Fruit fly (Drosophila melanogaster) whole organism, pupa: ENCODE data around the gene IA-2.

Source experiments
- CG10348 ChIP-seq: fragments of 200-800 bp; sonication (Bioruptor generic); IDR thresholded peaks from 2 replicates; pipeline ENCODE4 v1.3.6; 2022; ENCODE audit warnings: missing biosample characterization, missing genetic modification characterization
- CG12605 ChIP-seq: fragments of 200-800 bp; sonication (Bioruptor generic); IDR thresholded peaks from 2 replicates; pipeline ENCODE4 v1.3.6; 2022; ENCODE audit warnings: missing biosample characterization, missing genetic modification characterization
- CG13204 ChIP-seq: fragments of 200-800 bp; sonication (Bioruptor generic); optimal IDR thresholded peaks from 2 replicates; lab custom pipeline; 2018; ENCODE audit warnings: missing biosample characterization, mild to moderate bottlenecking, missing genetic modification characterization, moderate library complexity
- CG14655 ChIP-seq: fragments of 200-800 bp; sonication (Bioruptor generic); optimal IDR thresholded peaks from 3 replicates; lab custom pipeline; 2017; ENCODE audit warnings: mild to moderate bottlenecking, missing biosample characterization, missing genetic modification reagents, missing genetic modification characterization
- CG15710 ChIP-seq: fragments of 200-800 bp; sonication (Bioruptor generic); optimal IDR thresholded peaks from 2 replicates; lab custom pipeline; 2018; ENCODE audit warnings: missing biosample characterization, mild to moderate bottlenecking, missing genetic modification characterization, moderate library complexity
- CG17806 ChIP-seq: fragments of 200-800 bp; sonication (Bioruptor generic); optimal IDR thresholded peaks from 2 replicates; lab custom pipeline; 2018; ENCODE audit warnings: missing biosample characterization, mild to moderate bottlenecking, missing genetic modification characterization, moderate library complexity
- CG32121 ChIP-seq: fragments of 200-800 bp; sonication (Bioruptor generic); IDR thresholded peaks from 2 replicates; pipeline ENCODE4 v1.3.6; 2022; ENCODE audit warnings: missing biosample characterization, missing genetic modification characterization
- CG34367 ChIP-seq: fragments of 200-800 bp; sonication (Bioruptor generic); optimal IDR thresholded peaks from 2 replicates; lab custom pipeline; 2018; ENCODE audit warnings: missing biosample characterization, mild to moderate bottlenecking, missing genetic modification characterization
- CG4496 ChIP-seq: fragments of 200-800 bp; sonication (Bioruptor generic); IDR thresholded peaks from 3 replicates; pipeline ENCODE4 v1.3.6; 2022; ENCODE audit warnings: missing biosample characterization, missing genetic modification characterization
- CG8159 ChIP-seq: fragments of 200-800 bp; sonication (Bioruptor generic); optimal IDR thresholded peaks from 3 replicates; lab custom pipeline; 2018; ENCODE audit warnings: missing biosample characterization, mild to moderate bottlenecking, missing genetic modification characterization, moderate library complexity
- CG8301 ChIP-seq: fragments of 200-800 bp; sonication (Bioruptor generic); optimal IDR thresholded peaks from 2 replicates; lab custom pipeline; 2018; ENCODE audit warnings: missing biosample characterization, mild to moderate bottlenecking, missing genetic modification characterization
- CG9948 ChIP-seq: fragments of 200-800 bp; sonication (Bioruptor generic); optimal IDR thresholded peaks from 2 replicates; lab custom pipeline; 2018; ENCODE audit warnings: missing biosample characterization, mild to moderate bottlenecking, missing genetic modification characterization, moderate library complexity
- D1 ChIP-seq: fragments of 200-800 bp; sonication (Bioruptor generic); optimal IDR thresholded peaks from 2 replicates; lab custom pipeline; 2018; ENCODE audit warnings: missing biosample characterization, mild to moderate bottlenecking, missing genetic modification characterization, moderate library complexity
- EcR ChIP-seq: fragments of 200-800 bp; sonication (Bioruptor generic); optimal IDR thresholded peaks from 3 replicates; lab custom pipeline; 2019; ENCODE audit warnings: missing biosample characterization, missing genetic modification characterization, mild to moderate bottlenecking, moderate library complexity, missing genetic modification reagents
- Ets98B ChIP-seq: fragments of 200-800 bp; sonication (Bioruptor generic); IDR thresholded peaks from 2 replicates; pipeline ENCODE4 v1.3.6; 2022; ENCODE audit warnings: missing biosample characterization, missing genetic modification characterization
- Pif1A ChIP-seq: fragments of 200-800 bp; sonication (Bioruptor generic); optimal IDR thresholded peaks from 3 replicates; lab custom pipeline; 2016; ENCODE audit warnings: missing biosample characterization, missing genetic modification characterization
- Pif1B ChIP-seq: fragments of 200-800 bp; sonication (Bioruptor generic); optimal IDR thresholded peaks from 3 replicates; lab custom pipeline; 2016; ENCODE audit warnings: missing biosample characterization, missing genetic modification characterization
- Snoo ChIP-seq: fragments of 200-800 bp; sonication (Bioruptor generic); optimal IDR thresholded peaks from 3 replicates; lab custom pipeline; 2017; ENCODE audit warnings: missing biosample characterization, mild to moderate bottlenecking, missing genetic modification characterization, inconsistent platforms
- fd96Ca ChIP-seq: fragments of 200-800 bp; sonication (Bioruptor generic); IDR thresholded peaks from 3 replicates; pipeline ENCODE4 v1.3.6; 2022; ENCODE audit warnings: missing biosample characterization, missing genetic modification characterization
- gl ChIP-seq: fragments of 200-800 bp; sonication (Bioruptor generic); optimal IDR thresholded peaks from 2 replicates; lab custom pipeline; 2018; ENCODE audit warnings: missing biosample characterization, mild to moderate bottlenecking, missing genetic modification characterization
- rn ChIP-seq: fragments of 200-800 bp; sonication (Bioruptor generic); IDR thresholded peaks from 2 replicates; pipeline ENCODE4 v1.3.6; 2022; ENCODE audit warnings: missing biosample characterization, missing genetic modification characterization

IA-2 gene

DNA sequence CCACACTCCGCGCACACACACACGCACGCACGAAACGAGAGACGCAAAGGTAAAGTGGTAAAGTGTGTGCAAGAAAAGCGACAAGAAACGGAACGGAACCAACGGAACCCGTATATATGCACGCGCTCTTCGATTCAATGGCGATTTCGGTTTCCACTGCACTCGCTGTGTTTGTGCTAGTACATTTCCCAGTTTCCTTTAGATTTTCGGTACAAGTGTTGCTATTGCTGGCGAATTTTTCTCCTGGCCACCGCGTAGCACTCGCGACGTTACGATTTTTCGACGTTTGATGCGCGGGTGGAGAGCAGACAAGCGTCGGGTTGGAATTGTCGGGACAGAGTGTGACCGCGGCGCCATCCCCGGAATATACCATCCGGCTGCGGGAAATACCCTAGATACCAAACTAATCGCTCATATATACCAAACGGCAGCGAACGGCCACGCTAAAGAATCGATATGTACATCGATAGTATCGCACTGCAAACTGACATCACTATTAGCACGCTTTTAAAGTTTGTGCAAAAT lies 29.7 kb upstream of the IA-2 start, which contains the start of the genes S and ast:
S (minus strand) TSS at position 347 of the 525 bp plus-strand sequence.
ast (plus strand) TSS at position 480 of the 525 bp plus-strand sequence.
- TF ChIP-seq EcR (GFP tag; lab: Kevin White, UChicago) = peak; percentile 10
- TF ChIP-seq Snoo (tag; lab: Kevin White, UChicago) = peak; percentile 14
- TF ChIP-seq fd96Ca (GFP tag; lab: Robert Waterston, UW) = no peak
- peak; percentile 23 for TF ChIP-seq CG8159
- TF ChIP-seq Pif1B (GFP tag; lab: Kevin White, UChicago) = no peak
- TF ChIP-seq CG12605 (GFP tag; lab: Robert Waterston, UW) = peak; percentile 21; the same call in 1 of the 2 replicates
- TF ChIP-seq CG15710 = no peak
- no peak for TF ChIP-seq CG8301 (tag; lab: Kevin White, UChicago)
- 0 out of 2 replicates have a peak, but pooled peaks have one; percentile 33 for TF ChIP-seq Ets98B
- TF ChIP-seq CG34367 (tag; lab: Kevin White, UChicago) = peak; percentile 20
- peak; percentile 18 for TF ChIP-seq CG13204 (GFP tag; lab: Kevin White, UChicago)
- TF ChIP-seq D1 = no peak
- no peak for TF ChIP-seq CG10348 (GFP tag; lab: Robert Waterston, UW)
- peak; percentile 33; the same call in 2 of the 3 replicates for TF ChIP-seq CG4496
- TF ChIP-seq rn (GFP tag; lab: Robert Waterston, UW) = no peak
- no peak for TF ChIP-seq CG14655
- no peak for TF ChIP-seq CG17806 (tag; lab: Kevin White, UChicago)
- TF ChIP-seq gl = no peak
- TF ChIP-seq CG32121 (GFP tag; lab: Robert Waterston, UW) = peak; percentile 36; the same call in 1 of the 2 replicates

DNA sequence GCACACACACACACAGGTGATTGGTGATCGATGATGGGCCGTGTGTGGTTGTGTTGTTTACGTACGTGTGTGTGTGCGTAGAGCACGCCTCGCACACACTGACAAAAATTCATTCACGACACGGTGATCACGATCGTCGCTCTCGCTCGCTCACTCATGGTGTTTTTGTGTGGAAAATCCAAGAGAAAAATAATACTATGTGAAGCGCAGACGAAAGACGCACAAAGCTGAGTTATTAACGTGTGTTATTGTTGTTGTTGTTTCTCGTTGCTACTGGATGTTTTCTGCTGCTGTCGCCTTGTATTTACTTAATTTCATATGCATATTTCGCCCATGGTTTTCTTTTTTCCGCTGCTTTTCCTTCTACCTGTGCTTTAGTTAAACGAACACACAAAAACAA lies 29.2 kb upstream of the IA-2 start:
- TF ChIP-seq CG14655 (no peak), CG4496 (0 out of 3 replicates have a peak, but pooled peaks have one; percentile 26)

DNA sequence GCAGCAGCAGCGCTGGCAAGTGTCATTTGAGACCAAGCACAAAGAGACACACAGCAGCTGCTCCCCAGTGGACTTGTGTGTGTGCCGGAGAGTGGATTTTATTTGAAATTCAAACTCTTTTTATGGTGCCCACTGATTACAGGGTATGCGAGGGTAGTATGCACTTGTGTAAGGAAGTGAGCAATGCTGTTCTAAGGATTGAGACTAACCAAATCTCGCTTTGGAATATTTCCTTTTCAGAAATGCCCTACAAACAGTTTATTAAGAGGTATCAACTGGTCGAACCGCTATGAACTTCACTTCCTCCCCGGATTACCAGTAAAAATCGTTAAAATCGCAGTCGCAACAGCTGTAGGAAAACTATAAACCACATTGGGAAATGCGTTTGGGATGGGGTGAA lies 27.9 kb upstream of the IA-2 start:
- peak; percentile 62; the same call in 1 of the 2 replicates for TF ChIP-seq CG12605 (GFP tag; lab: Robert Waterston, UW)
- TF ChIP-seq CG15710 = peak; percentile 55
- TF ChIP-seq Ets98B = peak; percentile 90
- TF ChIP-seq CG32121 (GFP tag; lab: Robert Waterston, UW) = peak; percentile 85
- peak; percentile 92 for TF ChIP-seq CG4496
- peak; percentile 91 for TF ChIP-seq fd96Ca (GFP tag; lab: Robert Waterston, UW)
- peak; percentile 22 for TF ChIP-seq Snoo (tag; lab: Kevin White, UChicago)
- TF ChIP-seq CG10348 (GFP tag; lab: Robert Waterston, UW) = peak; percentile 78
- TF ChIP-seq EcR (GFP tag; lab: Kevin White, UChicago) = no peak
- peak; percentile 55 for TF ChIP-seq CG9948 (tag; lab: Kevin White, UChicago)
- TF ChIP-seq Pif1A (GFP tag; lab: Kevin White, UChicago) = no peak
- TF ChIP-seq CG13204 (GFP tag; lab: Kevin White, UChicago) = no peak
- peak; percentile 22 for TF ChIP-seq CG8159
- no peak for TF ChIP-seq Pif1B (GFP tag; lab: Kevin White, UChicago)
- peak; percentile 67; the same call in 1 of the 2 replicates for TF ChIP-seq rn (GFP tag; lab: Robert Waterston, UW)
- TF ChIP-seq CG8301 (tag; lab: Kevin White, UChicago) = peak; percentile 78
- peak; percentile 26 for TF ChIP-seq CG34367 (tag; lab: Kevin White, UChicago)
- no peak for TF ChIP-seq gl
- no peak for TF ChIP-seq D1
- TF ChIP-seq CG14655 = no peak
- TF ChIP-seq CG17806 (tag; lab: Kevin White, UChicago) = peak; percentile 37

DNA sequence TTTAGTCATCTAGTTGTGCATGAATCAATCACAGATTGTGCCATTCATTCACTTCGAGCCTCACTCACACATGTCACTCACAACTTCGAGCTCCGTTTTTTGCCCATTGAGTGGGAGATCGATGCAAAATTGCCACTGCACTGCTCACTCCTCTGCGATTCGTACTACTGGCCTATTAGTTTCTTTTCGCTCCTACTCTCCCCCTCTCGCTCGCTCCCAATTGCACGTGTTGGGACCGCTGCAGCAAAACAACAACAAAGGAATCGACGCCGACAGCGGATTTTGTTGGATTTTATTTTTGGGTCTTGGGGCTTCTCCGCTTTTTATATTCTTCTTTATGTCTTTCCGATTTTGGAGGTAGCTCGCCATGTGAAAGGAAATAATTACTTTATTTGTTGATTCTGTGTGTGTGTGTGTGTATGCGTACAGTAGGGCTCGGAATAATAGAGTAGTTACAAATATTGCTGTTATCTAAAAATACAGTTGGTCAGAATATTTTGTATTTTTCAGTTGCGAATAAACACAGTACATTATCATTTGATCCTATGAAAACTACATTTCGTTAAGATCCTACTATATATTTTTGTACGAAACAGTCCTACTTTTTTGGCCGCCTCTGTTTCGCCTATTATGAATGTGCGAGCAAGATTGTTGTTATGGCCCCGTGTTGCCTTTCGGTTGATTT lies 26.5 kb upstream of the IA-2 start:
- TF ChIP-seq CG9948 (tag; lab: Kevin White, UChicago) = peak; percentile 12
- TF ChIP-seq Pif1A (GFP tag; lab: Kevin White, UChicago) = no peak
- TF ChIP-seq D1 = no peak
- TF ChIP-seq gl = no peak
- TF ChIP-seq CG34367 (tag; lab: Kevin White, UChicago) = no peak
- peak; percentile 47 for TF ChIP-seq Ets98B
- no peak for TF ChIP-seq fd96Ca (GFP tag; lab: Robert Waterston, UW)
- peak; percentile 10 for TF ChIP-seq CG8159
- peak; percentile 64; the same call in 1 of the 2 replicates for TF ChIP-seq CG32121 (GFP tag; lab: Robert Waterston, UW)
- TF ChIP-seq Snoo (tag; lab: Kevin White, UChicago) = no peak
- no peak for TF ChIP-seq CG15710
- TF ChIP-seq rn (GFP tag; lab: Robert Waterston, UW) = no peak
- peak; percentile 68; the same call in 2 of the 3 replicates for TF ChIP-seq CG4496
- TF ChIP-seq CG12605 (GFP tag; lab: Robert Waterston, UW) = peak; percentile 52; the same call in 1 of the 2 replicates
- TF ChIP-seq CG14655 = peak; percentile 22
- TF ChIP-seq EcR (GFP tag; lab: Kevin White, UChicago) = no peak
- no peak for TF ChIP-seq Pif1B (GFP tag; lab: Kevin White, UChicago)
- TF ChIP-seq CG8301 (tag; lab: Kevin White, UChicago) = peak; percentile 54
- peak; percentile 0 for TF ChIP-seq CG13204 (GFP tag; lab: Kevin White, UChicago)

DNA sequence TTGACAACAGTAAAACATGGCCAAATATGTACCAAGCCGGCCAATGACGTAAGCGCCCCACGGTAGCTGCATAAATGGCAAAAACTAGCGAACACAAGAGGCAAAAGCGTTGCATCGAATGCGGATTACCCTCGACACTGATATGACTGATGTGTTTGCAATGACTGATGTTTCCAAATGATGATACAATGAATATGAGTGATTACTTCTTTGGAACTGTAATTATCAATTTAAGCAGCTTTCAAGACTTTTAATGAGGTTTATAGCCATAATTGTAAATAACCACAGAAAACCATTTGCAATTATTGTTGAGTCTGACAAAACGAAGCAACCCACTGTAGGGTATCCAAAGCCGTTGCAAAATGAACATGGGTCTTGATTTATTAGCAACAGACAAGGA lies 25.7 kb upstream of the IA-2 start:
- TF ChIP-seq Pif1B (GFP tag; lab: Kevin White, UChicago) (no peak), CG4496 (0 out of 3 replicates have a peak, but pooled peaks have one; percentile 39), CG14655 (peak; percentile 40), Ets98B (peak; percentile 29; the same call in 1 of the 2 replicates), CG17806 (tag; lab: Kevin White, UChicago) (no peak), Pif1A (GFP tag; lab: Kevin White, UChicago) (peak; percentile 53), fd96Ca (GFP tag; lab: Robert Waterston, UW) (peak; percentile 48; the same call in 2 of the 3 replicates), CG8301 (tag; lab: Kevin White, UChicago) (peak; percentile 33), CG32121 (GFP tag; lab: Robert Waterston, UW) (peak; percentile 58)
- TF ChIP-seq, all 21 proteins: peak for 7
